Worm (Caenorhabditis elegans) whole organism, L1 larva: ENCODE data around the gene C25E10.12.

Experiments
- C04F5.9 ChIP-seq: sonication (generic microtip); optimal IDR thresholded peaks from 2 replicates; lab custom pipeline; 2016; ENCODE audit warnings: missing genetic modification characterization, missing compliant biosample characterization
- C16A3.4 ChIP-seq: fragments of 150-350 bp; optimal IDR thresholded peaks from 2 replicates; lab custom pipeline; 2014; ENCODE audit warnings: missing biosample characterization, missing genetic modification characterization
- F16B12.6 ChIP-seq: fragments of 150-350 bp; optimal IDR thresholded peaks from 2 replicates; lab custom pipeline; 2014; ENCODE audit warnings: missing biosample characterization, missing genetic modification characterization
- Y116A8C.19 ChIP-seq: sonication (generic microtip); optimal IDR thresholded peaks from 2 replicates; lab custom pipeline; 2016; ENCODE audit warnings: missing compliant biosample characterization, missing genetic modification characterization, borderline replicate concordance
- alr-1 ChIP-seq: fragments of 200-800 bp; sonication (Bioruptor generic); optimal IDR thresholded peaks from 2 replicates; lab custom pipeline; 2018; ENCODE audit warnings: borderline replicate concordance, mild to moderate bottlenecking, missing genetic modification characterization, missing compliant biosample characterization
- blmp-1 ChIP-seq: fragments of 150-350 bp; optimal IDR thresholded peaks from 2 replicates; lab custom pipeline; 2014; ENCODE audit warnings: missing biosample characterization, missing genetic modification characterization
- ceh-63 ChIP-seq: fragments of 200-800 bp; sonication (Bioruptor generic); optimal IDR thresholded peaks from 2 replicates; lab custom pipeline; 2018; ENCODE audit warnings: mild to moderate bottlenecking, missing genetic modification characterization, missing compliant biosample characterization
- ceh-82 ChIP-seq, 3 experiments: fragments of 150-350 bp in 1 of 3; sonication (generic microtip) in 2 of 3; optimal IDR thresholded peaks; 2 replicates each; lab custom pipeline; 2014 to 2017; ENCODE audit warnings: missing biosample characterization in 3 of 3, missing genetic modification characterization in 3 of 3
- ceh-88 ChIP-seq: fragments of 200-800 bp; sonication (Bioruptor generic); IDR thresholded peaks from 2 replicates; pipeline ENCODE4 v1.3.6; 2022; ENCODE audit warnings: missing genetic modification characterization, missing compliant biosample characterization
- ceh-90 ChIP-seq: sonication (generic microtip); optimal IDR thresholded peaks from 2 replicates; lab custom pipeline; 2016; ENCODE audit warnings: missing genetic modification characterization, missing compliant biosample characterization
- ces-1 ChIP-seq: fragments of 150-350 bp; optimal IDR thresholded peaks from 2 replicates; lab custom pipeline; 2014; ENCODE audit warnings: missing biosample characterization, missing genetic modification reagents, missing genetic modification characterization
- efl-1 ChIP-seq, 4 experiments: fragments of 150-350 bp; optimal IDR thresholded peaks in 3 of 4; peaks in 1 of 4; 1 replicate in 1 of 4; 2 replicates in 3 of 4; lab custom pipeline; 2014; ENCODE audit warnings: missing biosample characterization in 2 of 4, missing genetic modification characterization in 2 of 4, missing genetic modification reagents in 2 of 4
- efl-3 ChIP-seq: fragments of 200-800 bp; sonication (Bioruptor generic); optimal IDR thresholded peaks from 2 replicates; lab custom pipeline; 2018; ENCODE audit warnings: mild to moderate bottlenecking, missing genetic modification characterization, missing compliant biosample characterization
- egl-27 ChIP-seq, 2 experiments: fragments of 150-350 bp in 1 of 2; sonication (generic microtip); optimal IDR thresholded peaks; 3 replicates each; lab custom pipeline; 2017 to 2018; ENCODE audit warnings: missing biosample characterization in 2 of 2, missing genetic modification characterization in 2 of 2, missing genetic modification reagents in 2 of 2
- elt-2 ChIP-seq: sonication (generic microtip); optimal IDR thresholded peaks from 2 replicates; lab custom pipeline; 2016; ENCODE audit warnings: missing genetic modification characterization, mild to moderate bottlenecking, inconsistent platforms, missing compliant biosample characterization, missing genetic modification reagents
- elt-3 ChIP-seq, 6 experiments: fragments of 150-350 bp in 1 of 6; sonication (generic microtip); optimal IDR thresholded peaks; 2 replicates each; lab custom pipeline; 2017 to 2018; ENCODE audit warnings: missing biosample characterization in 6 of 6, missing genetic modification characterization in 6 of 6, inconsistent platforms in 1 of 6
- ets-5 ChIP-seq: fragments of 200-800 bp; sonication (Bioruptor generic); IDR thresholded peaks from 2 replicates; pipeline ENCODE4 v1.3.6; 2022; ENCODE audit warnings: missing genetic modification characterization, missing compliant biosample characterization
- fkh-4 ChIP-seq: sonication (generic microtip); optimal IDR thresholded peaks from 2 replicates; lab custom pipeline; 2016; ENCODE audit warnings: missing compliant biosample characterization, missing genetic modification characterization, borderline replicate concordance
- fos-1 ChIP-seq: fragments of 150-350 bp; optimal IDR thresholded peaks from 2 replicates; lab custom pipeline; 2014; ENCODE audit warnings: missing biosample characterization, missing genetic modification characterization
- grh-1 ChIP-seq: fragments of 200-800 bp; sonication (Bioruptor generic); IDR thresholded peaks from 2 replicates; pipeline ENCODE4 v1.3.6; 2022; ENCODE audit warnings: missing genetic modification reagents, missing genetic modification characterization, missing compliant biosample characterization
- hlh-4 ChIP-seq: sonication (generic microtip); optimal IDR thresholded peaks from 2 replicates; lab custom pipeline; 2016; ENCODE audit warnings: mild to moderate bottlenecking, missing genetic modification characterization, missing compliant biosample characterization
- irx-1 ChIP-seq: sonication (generic microtip); optimal IDR thresholded peaks from 2 replicates; lab custom pipeline; 2016; ENCODE audit warnings: missing genetic modification characterization, missing compliant biosample characterization
- jun-1 ChIP-seq: fragments of 150-350 bp; optimal IDR thresholded peaks from 2 replicates; lab custom pipeline; 2014; ENCODE audit warnings: missing biosample characterization, missing genetic modification reagents, missing genetic modification characterization
- lin-13 ChIP-seq: fragments of 150-350 bp; optimal IDR thresholded peaks from 2 replicates; lab custom pipeline; 2014; ENCODE audit warnings: missing biosample characterization, missing genetic modification reagents, missing genetic modification characterization
- lin-14 ChIP-seq: fragments of 200-800 bp; sonication (Bioruptor generic); optimal IDR thresholded peaks from 2 replicates; lab custom pipeline; 2018; ENCODE audit warnings: mild to moderate bottlenecking, missing genetic modification characterization, moderate library complexity, missing compliant biosample characterization
- lin-15B ChIP-seq: fragments of 150-350 bp; sonication (generic microtip); optimal IDR thresholded peaks from 3 replicates; lab custom pipeline; 2014; ENCODE audit warnings: missing biosample characterization, missing genetic modification characterization
- lin-39 ChIP-seq: fragments of 150-350 bp; optimal IDR thresholded peaks from 2 replicates; lab custom pipeline; 2014; ENCODE audit warnings: missing biosample characterization, missing genetic modification reagents, missing genetic modification characterization
- mdl-1 ChIP-seq, 2 experiments: fragments of 150-350 bp; optimal IDR thresholded peaks; 2 replicates each; lab custom pipeline; 2014 to 2017; ENCODE audit warnings: missing biosample characterization in 2 of 2, missing genetic modification characterization in 2 of 2, inconsistent platforms in 1 of 2
- nhr-12 ChIP-seq: sonication (generic microtip); optimal IDR thresholded peaks from 2 replicates; lab custom pipeline; 2017; ENCODE audit warnings: missing biosample characterization, missing genetic modification characterization
- nhr-19 ChIP-seq: fragments of 200-800 bp; sonication (Bioruptor generic); conservative IDR thresholded peaks from 2 replicates; pipeline ENCODE4 v1.3.6; 2022; ENCODE audit warnings: missing genetic modification characterization, missing compliant biosample characterization
- nhr-20 ChIP-seq: sonication (generic microtip); optimal IDR thresholded peaks from 2 replicates; lab custom pipeline; 2016; ENCODE audit warnings: mild to moderate bottlenecking, missing genetic modification characterization, missing compliant biosample characterization
- nhr-28 ChIP-seq: fragments of 150-350 bp; optimal IDR thresholded peaks from 2 replicates; lab custom pipeline; 2014; ENCODE audit warnings: missing biosample characterization, missing genetic modification characterization
- nhr-47 ChIP-seq: sonication (generic microtip); optimal IDR thresholded peaks from 2 replicates; lab custom pipeline; 2016; ENCODE audit warnings: mild to moderate bottlenecking, missing genetic modification characterization, moderate library complexity, missing compliant biosample characterization
- nhr-71 ChIP-seq: sonication (generic microtip); optimal IDR thresholded peaks from 2 replicates; lab custom pipeline; 2016; ENCODE audit warnings: mild to moderate bottlenecking, missing genetic modification characterization, moderate library complexity, missing compliant biosample characterization
- nhr-84 ChIP-seq: sonication (generic microtip); optimal IDR thresholded peaks from 2 replicates; lab custom pipeline; 2017; ENCODE audit warnings: missing biosample characterization, missing genetic modification characterization
- nhr-85 ChIP-seq: sonication (generic microtip); peaks from one replicate; lab custom pipeline; 2016; ENCODE audit warnings: missing genetic modification characterization, inconsistent platforms, missing compliant biosample characterization
- rnt-1 ChIP-seq: sonication (generic microtip); optimal IDR thresholded peaks from 2 replicates; lab custom pipeline; 2016; ENCODE audit warnings: mild to moderate bottlenecking, missing genetic modification characterization, moderate library complexity, missing compliant biosample characterization
- skn-1 ChIP-seq: fragments of 150-350 bp; optimal IDR thresholded peaks from 2 replicates; lab custom pipeline; 2014; ENCODE audit warnings: missing biosample characterization, missing genetic modification characterization
- snpc-4 ChIP-seq: fragments of 150-350 bp; optimal IDR thresholded peaks from 2 replicates; lab custom pipeline; 2014; ENCODE audit warnings: missing biosample characterization, missing genetic modification characterization
- snu-23 ChIP-seq: sonication (generic microtip); optimal IDR thresholded peaks from 2 replicates; lab custom pipeline; 2016; ENCODE audit warnings: missing genetic modification characterization, missing compliant biosample characterization
- tbx-2 ChIP-seq: sonication (generic microtip); optimal IDR thresholded peaks from 2 replicates; lab custom pipeline; 2016; ENCODE audit warnings: missing genetic modification characterization, missing compliant biosample characterization
- tlp-1 ChIP-seq: fragments of 150-350 bp; optimal IDR thresholded peaks from 2 replicates; lab custom pipeline; 2014; ENCODE audit warnings: missing biosample characterization, missing genetic modification characterization
- unc-130 ChIP-seq: fragments of 150-350 bp; optimal IDR thresholded peaks from 2 replicates; lab custom pipeline; 2017; ENCODE audit warnings: missing biosample characterization, missing genetic modification characterization, inconsistent platforms
- unc-30 ChIP-seq: sonication (generic microtip); optimal IDR thresholded peaks from 2 replicates; lab custom pipeline; 2017; ENCODE audit warnings: missing biosample characterization, missing genetic modification characterization
- unc-62 ChIP-seq: fragments of 150-350 bp; optimal IDR thresholded peaks from 2 replicates; lab custom pipeline; 2014; ENCODE audit warnings: missing biosample characterization, missing genetic modification reagents, missing genetic modification characterization
- unc-86 ChIP-seq: sonication (generic microtip); optimal IDR thresholded peaks from 2 replicates; lab custom pipeline; 2016; ENCODE audit warnings: missing genetic modification characterization, missing compliant biosample characterization
- unc-98 ChIP-seq: fragments of 200-800 bp; sonication (Bioruptor generic); IDR thresholded peaks from 2 replicates; pipeline ENCODE4 v1.3.6; 2022; ENCODE audit warnings: missing genetic modification characterization, missing compliant biosample characterization
- xbp-1 ChIP-seq: sonication (generic microtip); optimal IDR thresholded peaks from 2 replicates; lab custom pipeline; 2016; ENCODE audit warnings: missing genetic modification characterization, missing compliant biosample characterization
- zag-1 ChIP-seq: fragments of 150-350 bp; optimal IDR thresholded peaks from 2 replicates; lab custom pipeline; 2014; ENCODE audit warnings: missing biosample characterization, missing genetic modification characterization
- zip-4 ChIP-seq: fragments of 200-800 bp; sonication (Bioruptor generic); optimal IDR thresholded peaks from 2 replicates; lab custom pipeline; 2018; ENCODE audit warnings: mild to moderate bottlenecking, missing genetic modification characterization, moderate library complexity, missing compliant biosample characterization
- ztf-11 ChIP-seq, 2 experiments: sonication (generic microtip); optimal IDR thresholded peaks; 2 replicates each; lab custom pipeline; 2016 to 2017; ENCODE audit warnings: missing genetic modification characterization in 2 of 2, missing biosample characterization in 1 of 2, missing compliant biosample characterization in 1 of 2
- ztf-4 ChIP-seq: fragments of 150-350 bp; optimal IDR thresholded peaks from 2 replicates; lab custom pipeline; 2014; ENCODE audit warnings: missing biosample characterization, missing genetic modification characterization

The C25E10.12 gene

DNA sequence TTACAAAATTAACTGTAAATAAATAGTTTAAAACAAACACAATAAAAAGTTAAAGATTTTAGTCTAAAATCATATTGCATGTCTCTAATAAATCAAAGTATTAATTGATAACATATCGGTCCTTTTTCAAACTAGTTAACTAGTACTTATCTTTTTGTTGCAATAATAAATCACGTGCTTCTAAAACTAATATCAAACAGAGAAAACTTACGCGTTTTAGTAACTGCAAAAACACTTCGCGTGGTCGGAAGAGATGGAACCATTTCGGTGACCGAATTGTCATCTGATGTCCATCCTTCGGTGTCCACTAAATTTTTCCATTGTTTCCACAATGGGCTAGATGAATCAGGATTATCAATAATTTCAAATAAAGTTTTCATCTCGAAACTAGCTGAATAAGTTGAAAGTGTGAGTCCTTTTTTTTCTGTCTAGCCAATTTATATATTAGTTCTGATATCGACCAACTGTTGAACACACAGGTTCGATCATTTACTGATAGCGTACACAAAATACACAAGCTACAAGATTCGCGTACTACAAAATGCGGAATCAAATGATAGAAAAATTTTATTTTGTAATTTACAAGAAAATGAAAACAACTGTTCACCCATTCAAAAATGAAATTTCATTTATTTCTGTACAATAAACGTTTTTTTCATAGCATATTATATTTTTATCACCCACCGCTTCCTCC lies 36.2 kb upstream of the C25E10.12 start, which contains the start of gene F21C10.9:
TSS of gene F21C10.9 (minus strand) at position 417 of the 694 bp plus-strand sequence.
- TF ChIP-seq efl-1 (optimal IDR thresholded peaks at IDR 0.05; lab: Kevin White, UChicago) (no peak), efl-1 (GFP tag; optimal IDR thresholded peaks at IDR 0.05 in 1 of 2; lab: Kevin White, UChicago) (peak in 1 of 2 experiments; percentile 53), nhr-28 (no peak), nhr-19 (GFP tag; lab: Robert Waterston, UW) (peak; percentile 58), ceh-82 (tag; optimal IDR thresholded peaks at IDR 0.05; lab: Kevin White, UChicago) (no peak), grh-1 (GFP tag; lab: Robert Waterston, UW) (peak; percentile 31; the same call in 1 of the 2 replicates), Y116A8C.19 (tag; lab: Kevin White, UChicago) (no peak), egl-27 (tag; optimal IDR thresholded peaks at IDR 0.05; lab: Kevin White, UChicago) (no peak), C16A3.4 (tag; lab: Kevin White, UChicago) (no peak), fkh-4 (tag; lab: Kevin White, UChicago) (no peak), rnt-1 (no peak), nhr-85 (tag; lab: Kevin White, UChicago) (peak; percentile 80), lin-13 (no peak), snu-23 (peak; percentile 7), ceh-90 (no peak), jun-1 (tag; lab: Kevin White, UChicago) (no peak), zip-4 (GFP tag; lab: Kevin White, UChicago) (no peak), ets-5 (no peak), elt-3 (tag; optimal IDR thresholded peaks at IDR 0.05; lab: Kevin White, UChicago) (peak in 1 of 6 experiments; percentile 8), elt-2 (tag; lab: Kevin White, UChicago) (peak; percentile 5), fos-1 (no peak), lin-15B (no peak), hlh-4 (tag; lab: Kevin White, UChicago) (no peak), irx-1 (tag; lab: Kevin White, UChicago) (no peak), unc-30 (tag; lab: Kevin White, UChicago) (no peak), snpc-4 (no peak), unc-62 (GFP tag; lab: Kevin White, UChicago) (no peak), nhr-71 (tag; lab: Kevin White, UChicago) (peak; percentile 50), nhr-47 (tag; lab: Kevin White, UChicago) (no peak), efl-3 (GFP tag; lab: Kevin White, UChicago) (no peak), lin-14 (GFP tag; lab: Kevin White, UChicago) (peak; percentile 2), ceh-88 (GFP tag; lab: Robert Waterston, UW) (no peak), nhr-20 (tag; lab: Kevin White, UChicago) (peak; percentile 57), nhr-12 (tag; lab: Kevin White, UChicago) (no peak), nhr-84 (tag; lab: Kevin White, UChicago) (no peak), alr-1 (tag; lab: Kevin White, UChicago) (no peak), unc-130 (tag; lab: Kevin White, UChicago) (no peak), lin-39 (tag; lab: Kevin White, UChicago) (no peak), zag-1 (tag; lab: Kevin White, UChicago) (no peak), tlp-1 (tag; lab: Kevin White, UChicago) (no peak), xbp-1 (no peak), blmp-1 (tag; lab: Kevin White, UChicago) (peak; percentile 4), ztf-11 (tag; optimal IDR thresholded peaks at IDR 0.05; lab: Kevin White, UChicago) (no peak), ztf-4 (tag; lab: Kevin White, UChicago) (no peak), ces-1 (no peak), skn-1 (no peak), tbx-2 (tag; lab: Kevin White, UChicago) (no peak), mdl-1 (tag; optimal IDR thresholded peaks at IDR 0.05; lab: Kevin White, UChicago) (peak in 1 of 2 experiments; percentile 16), F16B12.6 (tag; lab: Kevin White, UChicago) (no peak), unc-98 (GFP tag; lab: Robert Waterston, UW) (no peak), unc-86 (tag; lab: Kevin White, UChicago) (no peak), ceh-63 (GFP tag; lab: Kevin White, UChicago) (no peak), C04F5.9 (tag; lab: Kevin White, UChicago) (no peak)
